Fruit fly (Drosophila melanogaster): ENCODE data around the gene schuy.

The schuy gene

DNA sequence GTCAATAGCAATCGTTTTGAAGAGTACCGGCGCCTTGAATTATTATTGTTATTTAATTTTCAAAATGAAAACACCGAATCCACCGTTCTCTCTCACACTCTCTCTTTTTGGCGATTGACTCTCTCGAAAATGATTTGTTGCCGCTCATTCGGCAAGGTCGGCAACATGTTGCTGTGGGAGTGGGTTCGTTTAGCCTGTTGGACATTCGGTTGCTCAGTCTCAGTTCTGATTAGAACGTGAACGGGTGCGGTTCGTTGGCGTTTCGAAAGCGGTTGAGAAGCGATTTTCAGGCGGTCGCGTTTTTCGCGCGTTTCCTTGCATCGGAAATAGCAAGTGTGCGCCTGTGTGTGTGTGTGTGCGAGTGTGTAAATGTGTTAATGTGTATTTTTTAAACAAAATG, 46.9 kb upstream of the schuy start, which contains the start of gene Ac76E (continued):
- no peak for TF ChIP-seq CG14667 (GFP tag; IDR thresholded peaks at IDR 0.05)
- TF ChIP-seq CG34224 (GFP tag; IDR thresholded peaks at IDR 0.05; ENCODE audit: partially characterized antibody): 0 out of 3 replicates have a peak, but pooled peaks have one; percentile 13
- TF ChIP-seq CG6175 (GFP tag; IDR thresholded peaks at IDR 0.05): no peak
- no peak for TF ChIP-seq CG6254 (GFP tag; optimal IDR thresholded peaks at IDR 0.05)
- TF ChIP-seq CG13624 (GFP tag; optimal IDR thresholded peaks at IDR 0.05): peak; percentile 14
- no peak for TF ChIP-seq sim (GFP tag; IDR thresholded peaks at IDR 0.05)
- TF ChIP-seq TFAM (GFP tag; optimal IDR thresholded peaks at IDR 0.05): no peak
- TF ChIP-seq C15 (GFP tag; IDR thresholded peaks at IDR 0.05): no peak
- no peak for TF ChIP-seq Vsx1 (GFP tag; optimal IDR thresholded peaks at IDR 0.05)
- no peak for TF ChIP-seq Hand (GFP tag; optimal IDR thresholded peaks at IDR 0.05)
- no peak for TF ChIP-seq CG9609 (GFP tag; optimal IDR thresholded peaks at IDR 0.05)
- TF ChIP-seq CG14710 (tag; optimal IDR thresholded peaks at IDR 0.05): no peak
- peak; percentile 36 for TF ChIP-seq ERR (GFP tag; optimal IDR thresholded peaks at IDR 0.05)
- no peak for TF ChIP-seq HmgD (GFP tag; optimal IDR thresholded peaks at IDR 0.05)
- TF ChIP-seq CG7357 (GFP tag; IDR thresholded peaks at IDR 0.05): no peak
- TF ChIP-seq Hsf (GFP tag; optimal IDR thresholded peaks at IDR 0.05): no peak
- no peak for TF ChIP-seq CG4820 (GFP tag; optimal IDR thresholded peaks at IDR 0.05)
- TF ChIP-seq HLH54F (GFP tag; optimal IDR thresholded peaks at IDR 0.05): no peak
- no peak for TF ChIP-seq Dek (tag; optimal IDR thresholded peaks at IDR 0.05)
- TF ChIP-seq CG33213 (GFP tag; optimal IDR thresholded peaks at IDR 0.05): no peak
- TF ChIP-seq CG1233 (GFP tag; optimal IDR thresholded peaks at IDR 0.05): no peak
- no peak for TF ChIP-seq Spps (tag; optimal IDR thresholded peaks at IDR 0.05)
- no peak for TF ChIP-seq CG7928 (GFP tag; optimal IDR thresholded peaks at IDR 0.05)
- TF ChIP-seq Kr (GFP tag; optimal IDR thresholded peaks at IDR 0.05): no peak
- no peak for TF ChIP-seq CG4424 (GFP tag; optimal IDR thresholded peaks at IDR 0.05)
- no peak for TF ChIP-seq CHES-1-like (GFP tag; optimal IDR thresholded peaks at IDR 0.05)
- no peak for TF ChIP-seq lola (GFP tag; optimal IDR thresholded peaks at IDR 0.05)
- TF ChIP-seq Usf (GFP tag; optimal IDR thresholded peaks at IDR 0.05): no peak
- TF ChIP-seq H15 (GFP tag; IDR thresholded peaks at IDR 0.05): no peak
- no peak for TF ChIP-seq gcm (GFP tag; optimal IDR thresholded peaks at IDR 0.05)
- no peak for TF ChIP-seq CG8089 (GFP tag; optimal IDR thresholded peaks at IDR 0.05)
- peak; percentile 51 for TF ChIP-seq lab (GFP tag; optimal IDR thresholded peaks at IDR 0.05)
- TF ChIP-seq stc (GFP tag; IDR thresholded peaks at IDR 0.05): peak; percentile 19; the same call in 1 of the 2 replicates
- TF ChIP-seq Lhr (GFP tag; optimal IDR thresholded peaks at IDR 0.05): no peak
- TF ChIP-seq kni (GFP tag; optimal IDR thresholded peaks at IDR 0.05): no peak
- no peak for TF ChIP-seq CG32772 (GFP tag; IDR thresholded peaks at IDR 0.05)
- TF ChIP-seq pros (GFP tag; optimal IDR thresholded peaks at IDR 0.05): no peak
- TF ChIP-seq CG12769 (tag; optimal IDR thresholded peaks at IDR 0.05): peak; percentile 65
- peak; percentile 37 for TF ChIP-seq CG15514 (GFP tag; optimal IDR thresholded peaks at IDR 0.05)
- peak; percentile 18; the same call in 1 of the 2 replicates for TF ChIP-seq CG31224 (GFP tag; IDR thresholded peaks at IDR 0.05)
- TF ChIP-seq CG18476 (GFP tag; optimal IDR thresholded peaks at IDR 0.05): no peak
- peak in 1 of 2 experiments; percentile 32 for TF ChIP-seq Pdp1 (GFP tag; optimal IDR thresholded peaks at IDR 0.05)
- TF ChIP-seq CG6272 (GFP tag; IDR thresholded peaks at IDR 0.05): no peak
- TF ChIP-seq CG6854 (GFP tag; optimal IDR thresholded peaks at IDR 0.05): peak; percentile 15
- no peak for TF ChIP-seq CG10147 (GFP tag; optimal IDR thresholded peaks at IDR 0.05)
- TF ChIP-seq Oli (tag; optimal IDR thresholded peaks at IDR 0.05): no peak
- no peak for TF ChIP-seq tio (GFP tag; optimal IDR thresholded peaks at IDR 0.05)
- no peak for TF ChIP-seq CG13123 (GFP tag; optimal IDR thresholded peaks at IDR 0.05)
- TF ChIP-seq z (GFP tag; IDR thresholded peaks at IDR 0.05): no peak
- no peak for TF ChIP-seq ara (GFP tag; IDR thresholded peaks at IDR 0.05)
- TF ChIP-seq trem (tag; optimal IDR thresholded peaks at IDR 0.05): no peak

Measured in whole organism, embryonic.